Fruit fly (Drosophila melanogaster) whole organism, prepupa: ENCODE results near the gene Ppat-Dpck.

Source experiments
- Blimp-1 ChIP-seq: fragments of 200-800 bp; sonication (Bioruptor generic); optimal IDR thresholded peaks from 3 replicates; lab custom pipeline; 2017; ENCODE audit warnings: missing biosample characterization, missing genetic modification characterization, mild to moderate bottlenecking, moderate library complexity, missing genetic modification reagents
- CG10631 ChIP-seq: fragments of 200-800 bp; sonication (Bioruptor generic); optimal IDR thresholded peaks from 2 replicates; lab custom pipeline; 2016; ENCODE audit warnings: missing biosample characterization, missing genetic modification characterization
- CG10669 ChIP-seq: fragments of 200-800 bp; sonication (Bioruptor generic); optimal IDR thresholded peaks from 3 replicates; lab custom pipeline; 2018; ENCODE audit warnings: missing biosample characterization, mild to moderate bottlenecking, missing genetic modification characterization, moderate library complexity
- CG11294 ChIP-seq: fragments of 200-800 bp; sonication (Bioruptor generic); IDR thresholded peaks from 2 replicates; pipeline ENCODE4 v1.3.6; 2022; ENCODE audit warnings: missing biosample characterization, missing genetic modification characterization
- CG11762 ChIP-seq: fragments of 200-800 bp; sonication (Bioruptor generic); optimal IDR thresholded peaks from 3 replicates; lab custom pipeline; 2016; ENCODE audit warnings: missing biosample characterization, missing genetic modification characterization; ENCODE audit not compliant: insufficient read depth
- CG11902 ChIP-seq: fragments of 200-800 bp; sonication (Bioruptor generic); optimal IDR thresholded peaks from 3 replicates; lab custom pipeline; 2016; ENCODE audit warnings: missing biosample characterization, missing genetic modification characterization
- CG1621 ChIP-seq: fragments of 200-800 bp; sonication (Bioruptor generic); optimal IDR thresholded peaks from 3 replicates; lab custom pipeline; 2018; ENCODE audit warnings: missing biosample characterization, mild to moderate bottlenecking, missing genetic modification characterization
- CG16779 ChIP-seq: fragments of 200-800 bp; sonication (Bioruptor generic); optimal IDR thresholded peaks from 3 replicates; lab custom pipeline; 2017; ENCODE audit warnings: missing biosample characterization, mild to moderate bottlenecking, missing genetic modification characterization
- CG3032 ChIP-seq: fragments of 200-800 bp; optimal IDR thresholded peaks from 2 replicates; lab custom pipeline; 2019; ENCODE audit warnings: missing biosample characterization, mild to moderate bottlenecking, missing genetic modification characterization, moderate library complexity
- CG31627 ChIP-seq: fragments of 200-800 bp; sonication (Bioruptor generic); optimal IDR thresholded peaks from 3 replicates; lab custom pipeline; 2016; ENCODE audit warnings: missing biosample characterization, missing genetic modification characterization
- CG34406 ChIP-seq: fragments of 200-800 bp; sonication (Bioruptor generic); optimal IDR thresholded peaks from 3 replicates; lab custom pipeline; 2016; ENCODE audit warnings: missing biosample characterization, missing genetic modification characterization
- CG3919 ChIP-seq: fragments of 200-800 bp; sonication (Bioruptor generic); optimal IDR thresholded peaks from 3 replicates; lab custom pipeline; 2016; ENCODE audit warnings: missing biosample characterization, missing genetic modification characterization
- CG4318 ChIP-seq: fragments of 200-800 bp; sonication (Bioruptor generic); optimal IDR thresholded peaks from 3 replicates; lab custom pipeline; 2017; ENCODE audit warnings: missing biosample characterization, mild to moderate bottlenecking, missing genetic modification characterization
- CG6163 ChIP-seq: fragments of 200-800 bp; sonication (Bioruptor generic); IDR thresholded peaks from 3 replicates; pipeline ENCODE4 v1.3.6; 2022; ENCODE audit warnings: missing biosample characterization, missing genetic modification characterization
- CG6792 ChIP-seq: fragments of 200-800 bp; sonication (Bioruptor generic); optimal IDR thresholded peaks from 3 replicates; lab custom pipeline; 2016; ENCODE audit warnings: missing biosample characterization, missing genetic modification characterization
- CG6808 ChIP-seq: fragments of 200-800 bp; sonication (Bioruptor generic); optimal IDR thresholded peaks from 3 replicates; lab custom pipeline; 2017; ENCODE audit warnings: missing biosample characterization, missing genetic modification characterization, mild to moderate bottlenecking, moderate library complexity, missing genetic modification reagents
- CG6854 ChIP-seq: fragments of 200-800 bp; sonication (Bioruptor generic); optimal IDR thresholded peaks from 2 replicates; lab custom pipeline; 2017; ENCODE audit warnings: missing biosample characterization, mild to moderate bottlenecking, missing genetic modification characterization
- CG7368 ChIP-seq: fragments of 200-800 bp; sonication (Bioruptor generic); optimal IDR thresholded peaks from 3 replicates; lab custom pipeline; 2016; ENCODE audit warnings: missing biosample characterization, missing genetic modification characterization
- CG8119 ChIP-seq: fragments of 200-800 bp; sonication (Bioruptor generic); IDR thresholded peaks from 3 replicates; pipeline ENCODE4 v1.3.6; 2022; ENCODE audit warnings: missing biosample characterization, missing genetic modification characterization
- CG8319 ChIP-seq: fragments of 200-800 bp; sonication (Bioruptor generic); optimal IDR thresholded peaks from 3 replicates; lab custom pipeline; 2016; ENCODE audit warnings: missing biosample characterization, missing genetic modification characterization
- CG8632 ChIP-seq: fragments of 200-800 bp; sonication (Bioruptor generic); optimal IDR thresholded peaks from 3 replicates; lab custom pipeline; 2016; ENCODE audit warnings: missing biosample characterization, missing genetic modification characterization
- CG9139 ChIP-seq: fragments of 200-800 bp; sonication (Bioruptor generic); optimal IDR thresholded peaks from 3 replicates; lab custom pipeline; 2017; ENCODE audit warnings: missing biosample characterization, mild to moderate bottlenecking, missing genetic modification characterization
- Eip78C ChIP-seq: fragments of 200-800 bp; sonication (Bioruptor generic); peaks from one replicate; lab custom pipeline; 2016; ENCODE audit warnings: missing biosample characterization, missing genetic modification characterization
- Ets21C ChIP-seq: fragments of 200-800 bp; sonication (Bioruptor generic); optimal IDR thresholded peaks from 3 replicates; lab custom pipeline; 2016; ENCODE audit warnings: missing biosample characterization, missing genetic modification characterization
- Gug ChIP-seq: fragments of 200-800 bp; sonication (Bioruptor generic); IDR thresholded peaks from 2 replicates; pipeline ENCODE4 v1.3.6; 2022; ENCODE audit warnings: missing biosample characterization, missing genetic modification characterization
- Hr38 ChIP-seq: sonication (Bioruptor generic); optimal IDR thresholded peaks from 2 replicates; lab custom pipeline; 2016; ENCODE audit warnings: missing biosample characterization, missing genetic modification characterization
- Met ChIP-seq: fragments of 200-800 bp; sonication (Bioruptor generic); optimal IDR thresholded peaks from 3 replicates; lab custom pipeline; 2016; ENCODE audit warnings: missing biosample characterization, missing genetic modification characterization
- OdsH ChIP-seq: fragments of 200-800 bp; sonication (Bioruptor generic); optimal IDR thresholded peaks from 3 replicates; lab custom pipeline; 2016; ENCODE audit warnings: missing biosample characterization, missing genetic modification characterization
- Sox14 ChIP-seq: fragments of 200-800 bp; sonication (Bioruptor generic); optimal IDR thresholded peaks from 3 replicates; lab custom pipeline; 2016; ENCODE audit warnings: missing biosample characterization, missing genetic modification characterization
- Sox15 ChIP-seq: fragments of 200-800 bp; sonication (Bioruptor generic); optimal IDR thresholded peaks from 3 replicates; lab custom pipeline; 2016; ENCODE audit warnings: missing biosample characterization, missing genetic modification characterization
- achi ChIP-seq: fragments of 200-800 bp; sonication (Bioruptor generic); optimal IDR thresholded peaks from 3 replicates; lab custom pipeline; 2016; ENCODE audit warnings: missing biosample characterization, missing genetic modification characterization
- acj6 ChIP-seq: fragments of 200-800 bp; sonication (Bioruptor generic); optimal IDR thresholded peaks from 3 replicates; lab custom pipeline; 2016; ENCODE audit warnings: missing biosample characterization, missing genetic modification characterization
- cyc ChIP-seq: fragments of 200-800 bp; sonication (Bioruptor generic); optimal IDR thresholded peaks from 3 replicates; lab custom pipeline; 2016; ENCODE audit warnings: missing biosample characterization, missing genetic modification characterization
- dac ChIP-seq: fragments of 200-800 bp; sonication (Bioruptor generic); optimal IDR thresholded peaks from 2 replicates; lab custom pipeline; 2017; ENCODE audit warnings: missing biosample characterization, mild to moderate bottlenecking, missing genetic modification characterization
- dsx ChIP-seq: fragments of 200-800 bp; optimal IDR thresholded peaks from 3 replicates; lab custom pipeline; 2019; ENCODE audit warnings: missing biosample characterization, mild to moderate bottlenecking, missing genetic modification characterization, moderate library complexity; ENCODE audit not compliant: poor library complexity, severe bottlenecking
- eg ChIP-seq: fragments of 200-800 bp; sonication (Bioruptor generic); IDR thresholded peaks from 3 replicates; pipeline ENCODE4 v1.3.6; 2022; ENCODE audit warnings: missing biosample characterization, missing genetic modification characterization
- fd59A ChIP-seq: fragments of 200-800 bp; sonication (Bioruptor generic); optimal IDR thresholded peaks from 2 replicates; lab custom pipeline; 2017; ENCODE audit warnings: missing biosample characterization, mild to moderate bottlenecking, missing genetic modification characterization, missing genetic modification reagents
- fd85E ChIP-seq: fragments of 200-800 bp; sonication (Bioruptor generic); optimal IDR thresholded peaks from 3 replicates; lab custom pipeline; 2016; ENCODE audit warnings: missing biosample characterization, missing genetic modification characterization
- fkh ChIP-seq: fragments of 200-800 bp; sonication (Bioruptor generic); optimal IDR thresholded peaks from 3 replicates; lab custom pipeline; 2017; ENCODE audit warnings: missing biosample characterization, mild to moderate bottlenecking, missing genetic modification characterization, moderate library complexity
- lz ChIP-seq: fragments of 200-800 bp; sonication (Bioruptor generic); optimal IDR thresholded peaks from 3 replicates; lab custom pipeline; 2016; ENCODE audit warnings: missing biosample characterization, missing genetic modification characterization
- pdm3 ChIP-seq: fragments of 200-800 bp; sonication (Bioruptor generic); optimal IDR thresholded peaks from 3 replicates; lab custom pipeline; 2016; ENCODE audit warnings: missing biosample characterization, missing genetic modification characterization
- salr ChIP-seq, 2 experiments: fragments of 200-800 bp; sonication (Bioruptor generic); optimal IDR thresholded peaks; 3 replicates each; lab custom pipeline; 2016 to 2018; ENCODE audit warnings: missing biosample characterization in 2 of 2, missing genetic modification characterization in 2 of 2, mild to moderate bottlenecking in 1 of 2
- spab ChIP-seq: fragments of 200-800 bp; sonication (Bioruptor generic); optimal IDR thresholded peaks from 2 replicates; lab custom pipeline; 2017; ENCODE audit warnings: missing biosample characterization, mild to moderate bottlenecking, missing genetic modification characterization, missing genetic modification reagents
- ss ChIP-seq, 2 experiments: fragments of 200-800 bp; sonication (Bioruptor generic); optimal IDR thresholded peaks; 2 replicates in 1 of 2; 3 replicates in 1 of 2; lab custom pipeline; 2017 to 2018; ENCODE audit warnings: mild to moderate bottlenecking in 2 of 2, missing biosample characterization in 2 of 2, missing genetic modification characterization in 2 of 2, moderate library complexity in 1 of 2
- svp ChIP-seq: fragments of 200-800 bp; sonication (Bioruptor generic); peaks from one replicate; lab custom pipeline; 2016; ENCODE audit warnings: missing biosample characterization, missing genetic modification characterization

Ppat-Dpck gene

dm6 chr3L:5751740-5752579, 16.6 kb downstream of the Ppat-Dpck start, which contains the start of gene DnaJ-1 (continued):
- TF ChIP-seq CG16779 (tag; lab: Kevin White, UChicago) (peak; percentile 52), CG3919 (no peak), CG11762 (no peak), CG9139 (GFP tag; lab: Kevin White, UChicago) (peak; percentile 52), dac (no peak), OdsH (GFP tag; lab: Kevin White, UChicago) (no peak), CG6792 (GFP tag; lab: Kevin White, UChicago) (peak; percentile 18), CG8319 (GFP tag; lab: Kevin White, UChicago) (no peak), lz (peak; percentile 6), CG11294 (GFP tag; lab: Robert Waterston, UW) (no peak), CG6808 (peak; percentile 55), dsx (GFP tag; lab: Kevin White, UChicago) (peak; percentile 64), CG10631 (GFP tag; lab: Kevin White, UChicago) (peak; percentile 18), CG4318 (no peak), CG10669 (GFP tag; lab: Kevin White, UChicago) (no peak), Sox15 (no peak), Blimp-1 (GFP tag; lab: Kevin White, UChicago) (no peak), Hr38 (GFP tag; lab: Kevin White, UChicago) (no peak), pdm3 (GFP tag; lab: Kevin White, UChicago) (no peak), CG8632 (GFP tag; lab: Kevin White, UChicago) (no peak), CG3032 (no peak), fd85E (GFP tag; lab: Kevin White, UChicago) (no peak), achi (GFP tag; lab: Kevin White, UChicago) (peak; percentile 15), CG34406 (GFP tag; lab: Kevin White, UChicago) (no peak), ss (GFP tag; optimal IDR thresholded peaks at IDR 0.05; lab: Kevin White, UChicago) (peak; percentile 69 to 84), acj6 (GFP tag; lab: Kevin White, UChicago) (no peak), fkh (GFP tag; lab: Kevin White, UChicago) (peak; percentile 31), CG1621 (tag; lab: Kevin White, UChicago) (peak; percentile 32), CG7368 (GFP tag; lab: Kevin White, UChicago) (no peak), svp (GFP tag; lab: Kevin White, UChicago) (peak; percentile 75), CG31627 (GFP tag; lab: Kevin White, UChicago) (peak; percentile 37), CG6854 (GFP tag; lab: Kevin White, UChicago) (peak; percentile 82)

DNA sequence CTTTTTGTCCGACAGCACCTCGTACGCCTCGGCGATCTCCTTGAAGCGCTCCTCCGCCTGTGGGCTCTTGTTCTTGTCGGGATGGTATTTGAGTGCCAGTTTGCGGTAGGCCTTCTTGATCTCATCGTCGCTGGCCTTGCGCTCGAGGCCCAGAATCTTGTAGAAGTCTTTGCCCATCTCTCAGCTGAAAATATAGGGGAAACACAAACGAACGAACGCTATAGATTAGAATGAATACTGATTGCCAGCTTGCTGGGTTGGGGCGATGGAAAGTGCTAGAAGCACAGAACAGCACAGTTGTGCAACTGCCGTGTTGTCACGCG, 17.2 kb downstream of the Ppat-Dpck start:
- no peak for TF ChIP-seq CG31627 (GFP tag; lab: Kevin White, UChicago)
- no peak for TF ChIP-seq CG11294 (GFP tag; lab: Robert Waterston, UW)
- no peak for TF ChIP-seq Met (GFP tag; lab: Kevin White, UChicago)
- TF ChIP-seq, all 60 proteins: peak for 0

- TF ChIP-seq CG3919: no peak
- TF ChIP-seq CG8119 (GFP tag; lab: Robert Waterston, UW): no peak
- TF ChIP-seq Eip78C (GFP tag; lab: Kevin White, UChicago): peak; percentile 4
- TF ChIP-seq CG11294 (GFP tag; lab: Robert Waterston, UW): no peak
- no peak for TF ChIP-seq Gug (GFP tag; lab: Robert Waterston, UW)
- TF ChIP-seq fd59A (GFP tag; lab: Kevin White, UChicago): no peak
- TF ChIP-seq CG11902 (GFP tag; lab: Kevin White, UChicago): no peak
- no peak for TF ChIP-seq cyc (GFP tag; lab: Kevin White, UChicago)
- TF ChIP-seq dsx (GFP tag; lab: Kevin White, UChicago): peak; percentile 35
- no peak for TF ChIP-seq salr (GFP tag; optimal IDR thresholded peaks at IDR 0.05; lab: Kevin White, UChicago)
- TF ChIP-seq Ets21C: no peak
- no peak for TF ChIP-seq eg (GFP tag; lab: Robert Waterston, UW)
- no peak for TF ChIP-seq CG3032
- TF ChIP-seq achi (GFP tag; lab: Kevin White, UChicago): no peak
- TF ChIP-seq CG6808: peak; percentile 35
- no peak for TF ChIP-seq spab
- no peak for TF ChIP-seq ss (GFP tag; optimal IDR thresholded peaks at IDR 0.05; lab: Kevin White, UChicago)
- TF ChIP-seq Sox14 (GFP tag; lab: Kevin White, UChicago): peak; percentile 0
- TF ChIP-seq CG6163 (GFP tag; lab: Robert Waterston, UW): no peak
- TF ChIP-seq CG8632 (GFP tag; lab: Kevin White, UChicago): no peak
- no peak for TF ChIP-seq pdm3 (GFP tag; lab: Kevin White, UChicago)
- peak; percentile 55 for TF ChIP-seq svp (GFP tag; lab: Kevin White, UChicago)
- TF ChIP-seq CG31627 (GFP tag; lab: Kevin White, UChicago): no peak
Observed at dm6 chr3L:5749616-5750336, 18.8 kb downstream of the Ppat-Dpck start.
